Fruit fly (Drosophila melanogaster): ENCODE data around the gene Dnaaf5.

Gene Dnaaf5

DNA sequence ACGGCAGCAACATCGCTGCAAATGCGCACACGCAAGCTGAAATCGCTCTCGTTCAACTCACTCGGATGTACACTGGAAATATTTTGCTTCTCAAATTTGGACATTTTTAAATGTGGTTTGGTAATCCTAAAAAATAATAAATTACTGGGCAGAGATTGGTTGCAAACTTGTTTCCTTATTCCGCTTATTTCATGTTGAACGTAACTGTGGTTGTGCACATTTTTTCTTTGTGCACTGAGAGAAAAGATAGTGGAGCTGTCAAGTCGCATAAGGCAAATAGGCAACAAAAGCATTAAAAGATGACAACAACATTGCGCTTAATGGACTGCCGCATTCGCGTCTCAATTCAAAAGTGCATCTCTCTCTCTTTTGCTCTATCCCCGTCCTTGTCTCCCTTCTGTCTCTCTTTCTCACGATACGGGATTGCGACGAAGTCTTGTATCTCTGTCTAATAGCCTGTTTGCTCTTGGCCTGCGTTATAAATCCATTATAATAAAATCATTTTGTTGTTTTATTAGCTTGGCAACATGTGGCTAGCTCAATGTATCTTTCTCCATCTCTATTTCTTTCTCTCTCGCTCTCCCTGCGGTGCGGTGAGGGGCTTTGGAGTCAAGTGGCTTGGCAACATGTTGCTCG is 11.7 kb upstream of the Dnaaf5 start (continued):
- peak; percentile 85 for TF ChIP-seq nau (GFP tag; optimal IDR thresholded peaks at IDR 0.05)
- no peak for TF ChIP-seq bbx (GFP tag; IDR thresholded peaks at IDR 0.05; ENCODE audit: partially characterized antibody)
- no peak for TF ChIP-seq danr (GFP tag; IDR thresholded peaks at IDR 0.05)
- TF ChIP-seq dmrt11E (tag; optimal IDR thresholded peaks at IDR 0.05): peak; percentile 90
- peak; percentile 3 for TF ChIP-seq stwl (tag; optimal IDR thresholded peaks at IDR 0.05)
- TF ChIP-seq crc (GFP tag; optimal IDR thresholded peaks at IDR 0.05): peak; percentile 95
- TF ChIP-seq h (optimal IDR thresholded peaks at IDR 0.05): no peak
- peak; percentile 81 for TF ChIP-seq gsb-n (tag; optimal IDR thresholded peaks at IDR 0.05)
- TF ChIP-seq CG12236 (GFP tag; optimal IDR thresholded peaks at IDR 0.05): peak; percentile 93
- TF ChIP-seq da (GFP tag; optimal IDR thresholded peaks at IDR 0.05): peak; percentile 86
- no peak for TF ChIP-seq prd (optimal IDR thresholded peaks at IDR 0.05)
- TF ChIP-seq prd (GFP tag; IDR thresholded peaks at IDR 0.05): peak; percentile 86
- TF ChIP-seq Eip74EF (GFP tag; optimal IDR thresholded peaks at IDR 0.05): peak in 1 of 2 experiments; percentile 91
- TF ChIP-seq CG8089 (GFP tag; optimal IDR thresholded peaks at IDR 0.05): peak; percentile 96
- TF ChIP-seq Gsc (GFP tag; IDR thresholded peaks at IDR 0.05): peak; percentile 91
- TF ChIP-seq CG3995 (GFP tag; optimal IDR thresholded peaks at IDR 0.05): peak; percentile 20
- TF ChIP-seq CG1792 (GFP tag; optimal IDR thresholded peaks at IDR 0.05): peak; percentile 75
- peak; percentile 95 for TF ChIP-seq CG3847 (GFP tag; IDR thresholded peaks at IDR 0.05)
- TF ChIP-seq ci (GFP tag; IDR thresholded peaks at IDR 0.05): peak; percentile 99
- peak; percentile 93 for TF ChIP-seq en (GFP tag; optimal IDR thresholded peaks at IDR 0.05)
- TF ChIP-seq disco-r (GFP tag; optimal IDR thresholded peaks at IDR 0.05): peak; percentile 85
- TF ChIP-seq CG43689 (GFP tag; IDR thresholded peaks at IDR 0.05): peak; percentile 93
- peak; percentile 92 for TF ChIP-seq bab2 (GFP tag; optimal IDR thresholded peaks at IDR 0.05)
- peak; percentile 82 for TF ChIP-seq CG18476 (GFP tag; optimal IDR thresholded peaks at IDR 0.05)
- TF ChIP-seq CG6654 (GFP tag; optimal IDR thresholded peaks at IDR 0.05): peak; percentile 70
- TF ChIP-seq dati (GFP tag; IDR thresholded peaks at IDR 0.05): no peak
- peak; percentile 95 for TF ChIP-seq CG12391 (tag; optimal IDR thresholded peaks at IDR 0.05)
- peak; percentile 97 for TF ChIP-seq nmo (GFP tag; optimal IDR thresholded peaks at IDR 0.05)
- TF ChIP-seq CG2120 (GFP tag; optimal IDR thresholded peaks at IDR 0.05): peak; percentile 94
- TF ChIP-seq Doc3 (GFP tag; IDR thresholded peaks at IDR 0.05; ENCODE audit: partially characterized antibody): no peak
- TF ChIP-seq MTF-1 (GFP tag; optimal IDR thresholded peaks at IDR 0.05; ENCODE audit: borderline replicate concordance): peak; percentile 50
- TF ChIP-seq Hmr (GFP tag; optimal IDR thresholded peaks at IDR 0.05): peak; percentile 89
- no peak for TF ChIP-seq Hr39 (optimal IDR thresholded peaks at IDR 0.05)
- peak; percentile 89 for TF ChIP-seq luna (GFP tag; optimal IDR thresholded peaks at IDR 0.05)
- TF ChIP-seq CG10543 (GFP tag; optimal IDR thresholded peaks at IDR 0.05): no peak
- peak; percentile 46; the same call in 1 of the 3 replicates for TF ChIP-seq CG6175 (GFP tag; IDR thresholded peaks at IDR 0.05)
- peak; percentile 23 for TF ChIP-seq CG15696 (tag; optimal IDR thresholded peaks at IDR 0.05)
- no peak for TF ChIP-seq CG13894 (tag; optimal IDR thresholded peaks at IDR 0.05)
- TF ChIP-seq CG7963 (GFP tag; IDR thresholded peaks at IDR 0.05; ENCODE audit: partially characterized antibody): no peak
- peak; percentile 59 for TF ChIP-seq CG12104 (GFP tag; optimal IDR thresholded peaks at IDR 0.05)
- TF ChIP-seq PHDP (tag; optimal IDR thresholded peaks at IDR 0.05): peak; percentile 94
- TF ChIP-seq amos (GFP tag; IDR thresholded peaks at IDR 0.05; ENCODE audit: partially characterized antibody): no peak
- TF ChIP-seq Dp (GFP tag; optimal IDR thresholded peaks at IDR 0.05): no peak
- peak; percentile 95 for TF ChIP-seq ab (GFP tag; optimal IDR thresholded peaks at IDR 0.05)
- TF ChIP-seq CG9215 (GFP tag; IDR thresholded peaks at IDR 0.05): peak; percentile 53
- TF ChIP-seq CG32772 (GFP tag; IDR thresholded peaks at IDR 0.05): peak; percentile 90
- peak; percentile 97 for TF ChIP-seq CG7786 (GFP tag; optimal IDR thresholded peaks at IDR 0.05)
- peak; percentile 82 for TF ChIP-seq sima (GFP tag; optimal IDR thresholded peaks at IDR 0.05)
- peak; percentile 44; the same call in 1 of the 2 replicates for TF ChIP-seq CG8765 (GFP tag; IDR thresholded peaks at IDR 0.05)
- peak; percentile 74 for TF ChIP-seq CG33213 (GFP tag; optimal IDR thresholded peaks at IDR 0.05)
